Fruit fly (Drosophila melanogaster) Kc167 (cell line): ENCODE measurements around the gene CG5003.
"Not testable (repeated sequence)": the region's sequence is repeated elsewhere in the genome, so short reads cannot be mapped to it uniquely, and the experiment has no call there.

Experiments
- Myc ChIP-seq: fragments of >200 bp; optimal IDR thresholded peaks from 2 replicates; lab custom pipeline; 2017; ENCODE audit warnings: missing external identifiers
- h ChIP-seq: fragments of >200 bp; optimal IDR thresholded peaks from 3 replicates; lab custom pipeline; 2018; ENCODE audit warnings: missing external identifiers
- psq ChIP-seq: fragments of >200 bp; optimal IDR thresholded peaks from 2 replicates; lab custom pipeline; 2017; ENCODE audit warnings: missing external identifiers
- ttk ChIP-seq: sonication (Bioruptor generic); optimal IDR thresholded peaks from 2 replicates; lab custom pipeline; 2017; ENCODE audit warnings: missing external identifiers

DNA sequence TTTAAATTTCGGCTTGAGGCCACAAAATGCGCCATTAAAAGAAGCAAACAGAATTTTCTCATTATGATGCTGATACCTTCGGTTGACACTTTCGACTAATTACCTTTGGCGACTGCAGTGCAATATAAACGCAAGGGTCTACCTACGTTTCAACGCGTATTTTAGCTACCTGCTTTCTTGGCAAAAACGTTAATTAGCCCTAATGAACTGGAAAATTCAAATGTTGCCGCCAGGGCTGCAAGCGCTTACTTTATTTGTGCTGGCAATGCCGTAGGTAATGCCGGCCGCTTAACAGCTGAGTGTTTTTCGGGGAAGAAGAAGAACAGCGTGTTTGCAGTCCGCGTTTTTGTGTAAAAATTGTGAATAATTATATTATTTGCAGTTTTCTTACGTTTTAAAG is 44.2 kb upstream of the CG5003 start, which contains the start of gene CG31253:
- TF ChIP-seq psq, Myc, h, ttk (lab: Kevin White, UChicago): not testable (repeated sequence)
